Worm (Caenorhabditis elegans): Measurements from ENCODE around the gene nlp-30.

DNA sequence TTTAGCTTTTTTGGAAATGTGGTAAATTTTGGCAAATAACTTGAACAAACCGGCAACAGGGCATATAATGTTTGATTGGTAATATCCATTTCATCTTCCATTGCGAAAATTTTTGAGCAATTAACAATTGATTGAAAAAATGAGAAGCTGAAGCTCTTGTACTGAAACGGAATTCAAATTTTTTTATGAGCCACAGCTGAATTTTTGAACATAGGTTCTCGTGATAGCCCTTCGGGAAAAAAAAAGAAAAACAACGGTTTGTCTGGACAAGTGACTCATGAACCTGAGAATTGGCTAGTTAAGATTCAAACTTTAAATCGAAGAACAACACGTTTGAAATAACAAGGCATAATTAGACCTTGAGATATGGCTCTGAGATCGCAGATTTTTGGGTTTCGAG is 14.1 kb downstream of the nlp-30 start, which contains the start of gene srx-62:
- TF ChIP-seq med-1 (GFP tag; optimal IDR thresholded peaks at IDR 0.05; ENCODE audit: insufficient read depth) (no peak), flt-1 (GFP tag; IDR thresholded peaks at IDR 0.05) (no peak), ref-1 (GFP tag; conservative IDR thresholded peaks at IDR 0.05) (no peak), cog-1 (tag; optimal IDR thresholded peaks at IDR 0.05) (no peak), ztf-29 (GFP tag; IDR thresholded peaks at IDR 0.05) (no peak)

Data from whole organism, midembryonic.